Worm (Caenorhabditis elegans) whole organism, L2 larva: ENCODE data around the gene cutl-2.
A peak's percentile ranks its signal among the peaks of the same experiment; 100 is the strongest.

Experiments used
- C34F6.9 ChIP-seq: fragments of 150-350 bp; optimal IDR thresholded peaks from 2 replicates; lab custom pipeline; 2014; ENCODE audit warnings: missing biosample characterization, missing genetic modification characterization
- F13H6.1 ChIP-seq: sonication (generic microtip); optimal IDR thresholded peaks from 2 replicates; lab custom pipeline; 2016; ENCODE audit warnings: missing genetic modification characterization, missing compliant biosample characterization
- R02D3.7 ChIP-seq: fragments of 150-350 bp; optimal IDR thresholded peaks from 2 replicates; lab custom pipeline; 2014; ENCODE audit warnings: missing biosample characterization, missing genetic modification characterization
- Y55F3AM.14 ChIP-seq: fragments of 200-800 bp; sonication (Bioruptor generic); optimal IDR thresholded peaks from 2 replicates; lab custom pipeline; 2018; ENCODE audit warnings: mild to moderate bottlenecking, missing genetic modification characterization, missing compliant biosample characterization
- ZK546.5 ChIP-seq: sonication (generic microtip); optimal IDR thresholded peaks from 2 replicates; lab custom pipeline; 2017; ENCODE audit warnings: missing biosample characterization, missing genetic modification characterization
- alr-1 ChIP-seq: fragments of 150-350 bp; optimal IDR thresholded peaks from 2 replicates; lab custom pipeline; 2014; ENCODE audit warnings: missing biosample characterization, missing genetic modification characterization
- aly-2 ChIP-seq: fragments of 150-350 bp; optimal IDR thresholded peaks from 2 replicates; lab custom pipeline; 2014; ENCODE audit warnings: missing biosample characterization, missing genetic modification characterization
- ama-1 ChIP-seq: fragments of 150-350 bp; optimal IDR thresholded peaks from 2 replicates; lab custom pipeline; 2018; ENCODE audit warnings: inconsistent platforms
- ceh-16 ChIP-seq: fragments of 150-350 bp; optimal IDR thresholded peaks from 2 replicates; lab custom pipeline; 2014; ENCODE audit warnings: missing biosample characterization, missing genetic modification characterization
- ceh-82 ChIP-seq: fragments of 150-350 bp; optimal IDR thresholded peaks from 2 replicates; lab custom pipeline; 2014; ENCODE audit warnings: missing biosample characterization, missing genetic modification characterization
- crh-2 ChIP-seq: sonication (generic microtip); optimal IDR thresholded peaks from 2 replicates; lab custom pipeline; 2017; ENCODE audit warnings: missing biosample characterization, missing genetic modification characterization
- egl-27 ChIP-seq: sonication (generic microtip); optimal IDR thresholded peaks from 3 replicates; lab custom pipeline; 2017; ENCODE audit warnings: missing biosample characterization, missing genetic modification reagents, missing genetic modification characterization
- elt-1 ChIP-seq: fragments of 150-350 bp; optimal IDR thresholded peaks from 2 replicates; lab custom pipeline; 2014; ENCODE audit warnings: missing biosample characterization, missing genetic modification characterization
- elt-3 ChIP-seq: sonication (generic microtip); optimal IDR thresholded peaks from 2 replicates; lab custom pipeline; 2017; ENCODE audit warnings: missing biosample characterization, missing genetic modification characterization
- fos-1 ChIP-seq: fragments of 150-350 bp; optimal IDR thresholded peaks from 2 replicates; lab custom pipeline; 2014; ENCODE audit warnings: missing biosample characterization, missing genetic modification characterization
- gmeb-1 ChIP-seq: fragments of 150-350 bp; optimal IDR thresholded peaks from 2 replicates; lab custom pipeline; 2014; ENCODE audit warnings: missing biosample characterization, missing genetic modification characterization
- lin-13 ChIP-seq: fragments of 150-350 bp; optimal IDR thresholded peaks from 2 replicates; lab custom pipeline; 2014; ENCODE audit warnings: missing biosample characterization, missing genetic modification reagents, missing genetic modification characterization
- lsy-2 ChIP-seq, 2 experiments: fragments of 150-350 bp in 1 of 2; sonication (generic microtip) in 1 of 2; optimal IDR thresholded peaks; 2 replicates each; lab custom pipeline; 2014 to 2017; ENCODE audit warnings: missing biosample characterization in 2 of 2, missing genetic modification characterization in 2 of 2
- mdl-1 ChIP-seq, 2 experiments: fragments of 150-350 bp in 1 of 2; sonication (generic microtip) in 1 of 2; optimal IDR thresholded peaks; 2 replicates each; lab custom pipeline; 2017; ENCODE audit warnings: missing biosample characterization in 2 of 2, missing genetic modification characterization in 2 of 2
- nhr-10 ChIP-seq: sonication (generic microtip); optimal IDR thresholded peaks from 2 replicates; lab custom pipeline; 2017; ENCODE audit warnings: missing biosample characterization, missing genetic modification characterization
- nhr-11 ChIP-seq: fragments of 150-350 bp; optimal IDR thresholded peaks from 2 replicates; lab custom pipeline; 2014; ENCODE audit warnings: missing biosample characterization, missing genetic modification characterization
- nhr-12 ChIP-seq: fragments of 150-350 bp; optimal IDR thresholded peaks from 2 replicates; lab custom pipeline; 2014; ENCODE audit warnings: missing biosample characterization, missing genetic modification characterization
- nhr-129 ChIP-seq: fragments of 150-350 bp; optimal IDR thresholded peaks from 2 replicates; lab custom pipeline; 2014; ENCODE audit warnings: missing biosample characterization, missing genetic modification characterization
- nhr-237 ChIP-seq: fragments of 150-350 bp; optimal IDR thresholded peaks from 2 replicates; lab custom pipeline; 2014; ENCODE audit warnings: missing biosample characterization, missing genetic modification characterization
- nhr-25 ChIP-seq: fragments of 150-350 bp; sonication (generic microtip); optimal IDR thresholded peaks from 3 replicates; lab custom pipeline; 2014; ENCODE audit warnings: missing biosample characterization, missing genetic modification characterization
- nhr-6 ChIP-seq: fragments of 150-350 bp; optimal IDR thresholded peaks from 2 replicates; lab custom pipeline; 2014; ENCODE audit warnings: missing biosample characterization, missing genetic modification characterization
- nhr-77 ChIP-seq: fragments of 150-350 bp; optimal IDR thresholded peaks from 2 replicates; lab custom pipeline; 2014; ENCODE audit warnings: missing biosample characterization, missing genetic modification characterization
- sma-3 ChIP-seq: sonication (generic microtip); optimal IDR thresholded peaks from 2 replicates; lab custom pipeline; 2016; ENCODE audit warnings: missing genetic modification reagents, missing genetic modification characterization, missing compliant biosample characterization
- sma-9 ChIP-seq, 2 experiments: fragments of 150-350 bp in 1 of 2; sonication (generic microtip) in 1 of 2; optimal IDR thresholded peaks; 2 replicates each; lab custom pipeline; 2014 to 2016; ENCODE audit warnings: missing genetic modification characterization in 2 of 2, mild to moderate bottlenecking in 1 of 2, missing biosample characterization in 1 of 2, missing compliant biosample characterization in 1 of 2, missing genetic modification reagents in 1 of 2, moderate library complexity in 1 of 2
- snpc-4 ChIP-seq: fragments of 150-350 bp; optimal IDR thresholded peaks from 2 replicates; lab custom pipeline; 2014; ENCODE audit warnings: missing biosample characterization, missing genetic modification characterization
- unc-62 ChIP-seq: fragments of 150-350 bp; optimal IDR thresholded peaks from 2 replicates; lab custom pipeline; 2014; ENCODE audit warnings: missing biosample characterization, missing genetic modification reagents, missing genetic modification characterization
- zag-1 ChIP-seq: fragments of 150-350 bp; optimal IDR thresholded peaks from 2 replicates; lab custom pipeline; 2014; ENCODE audit warnings: missing biosample characterization, missing genetic modification characterization
- ztf-1 ChIP-seq: fragments of 200-800 bp; sonication (Bioruptor generic); conservative IDR thresholded peaks from 2 replicates; pipeline ENCODE4 v1.3.6; 2022; ENCODE audit warnings: missing genetic modification characterization, missing compliant biosample characterization
- ztf-11 ChIP-seq: sonication (generic microtip); optimal IDR thresholded peaks from 2 replicates; lab custom pipeline; 2017; ENCODE audit warnings: missing biosample characterization, missing genetic modification characterization
- ztf-4 ChIP-seq: fragments of 150-350 bp; optimal IDR thresholded peaks from 2 replicates; lab custom pipeline; 2014; ENCODE audit warnings: missing biosample characterization, missing genetic modification characterization

The cutl-2 gene

DNA sequence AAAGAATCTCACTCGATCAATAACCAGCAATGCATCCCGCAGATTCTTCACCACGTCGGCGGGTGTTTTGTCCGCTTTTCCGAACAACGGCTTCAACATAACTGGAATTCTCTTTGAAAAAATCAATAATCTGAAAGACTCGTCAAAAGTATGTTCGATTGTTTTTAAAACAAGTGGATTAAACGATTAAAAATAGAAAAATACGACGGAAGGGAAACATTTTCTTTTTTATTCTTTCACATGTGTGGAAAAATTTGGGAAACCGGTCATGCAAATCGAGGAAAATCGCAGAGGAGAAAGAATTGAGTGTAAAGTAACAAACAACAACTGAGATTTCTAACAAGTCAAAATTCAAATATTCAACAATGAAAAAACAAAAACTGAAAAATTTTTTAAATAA lies 20.9 kb downstream of the cutl-2 start, which contains the start of gene mop-25.2:
Gene mop-25.2 (minus strand): TSS at position 101 of the 400 bp plus-strand sequence.
- TF ChIP-seq nhr-11 (tag; lab: Kevin White, UChicago) (no peak), nhr-237 (tag; lab: Kevin White, UChicago) (no peak), snpc-4 (tag; lab: Kevin White, UChicago) (no peak), lin-13 (GFP tag; lab: Kevin White, UChicago) (no peak)

DNA sequence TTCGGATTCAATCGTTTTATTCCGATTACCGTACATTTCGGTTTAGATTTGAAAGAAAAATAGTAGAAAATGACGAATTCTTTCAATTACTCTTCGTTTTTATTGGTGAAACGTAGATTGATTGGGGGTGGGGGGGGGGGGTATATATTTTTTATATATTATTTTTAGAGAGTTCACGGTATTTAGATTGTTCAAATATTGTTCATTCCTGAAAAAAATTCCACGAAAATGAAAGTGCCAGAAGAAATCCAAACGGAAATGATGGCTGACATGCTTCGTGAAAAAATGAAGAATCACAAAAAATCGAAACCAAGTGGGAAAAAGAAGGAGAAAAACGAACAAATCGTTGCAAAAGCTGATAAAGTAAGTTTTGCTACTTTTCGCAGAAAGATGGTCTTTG lies 24.1 kb downstream of the cutl-2 start, which contains the start of the genes Y53C12A.8 and Y53C12A.7:
Gene Y53C12A.8 (minus strand): TSS at position 101 of the 400 bp plus-strand sequence.
Gene Y53C12A.7 (plus strand): TSS at position 181 of the 400 bp plus-strand sequence.
- TF ChIP-seq nhr-129, result no peak
- TF ChIP-seq Y55F3AM.14, result no peak
- no peak for TF ChIP-seq gmeb-1 (tag; lab: Kevin White, UChicago)
- no peak for TF ChIP-seq R02D3.7
- no peak for TF ChIP-seq unc-62 (GFP tag; lab: Kevin White, UChicago)
- no peak for TF ChIP-seq ZK546.5 (tag; lab: Kevin White, UChicago)
- no peak for TF ChIP-seq crh-2 (tag; lab: Kevin White, UChicago)
- no peak for TF ChIP-seq ama-1
- TF ChIP-seq alr-1 (tag; lab: Kevin White, UChicago), result no peak
- TF ChIP-seq nhr-10 (tag; lab: Kevin White, UChicago), result no peak
- no peak for TF ChIP-seq lsy-2 (tag; optimal IDR thresholded peaks at IDR 0.05; lab: Kevin White, UChicago)
- TF ChIP-seq fos-1 (tag; lab: Kevin White, UChicago), result no peak
- TF ChIP-seq, all 48 proteins: peak for 0

DNA sequence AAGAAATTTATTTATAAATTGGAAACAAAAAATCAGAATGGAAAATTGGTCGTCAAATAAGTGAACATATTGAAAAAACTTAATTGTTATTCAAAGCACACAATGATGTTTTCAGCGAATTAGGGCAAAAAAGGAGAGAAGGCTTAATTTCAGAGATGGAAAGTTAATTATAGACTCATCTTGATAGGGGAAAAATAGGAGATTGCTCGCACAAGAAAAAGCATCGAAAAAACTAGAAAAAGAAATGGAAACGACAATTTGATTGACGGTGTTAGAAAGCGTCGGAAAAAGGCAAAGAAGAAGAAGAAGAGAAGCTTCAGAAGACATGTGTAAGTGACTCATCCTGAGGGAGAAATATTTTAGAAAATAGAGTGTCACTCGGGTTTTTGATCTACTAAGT lies 28.5 kb downstream of the cutl-2 start:
- no peak for TF ChIP-seq F13H6.1 (tag; lab: Kevin White, UChicago)
- peak in 1 of 2 experiments; percentile 30 for TF ChIP-seq lsy-2 (tag; optimal IDR thresholded peaks at IDR 0.05; lab: Kevin White, UChicago)
- no peak for TF ChIP-seq aly-2 (tag; lab: Kevin White, UChicago)
- TF ChIP-seq zag-1 (tag; lab: Kevin White, UChicago), result peak; percentile 7
- peak; percentile 15 for TF ChIP-seq sma-9 (GFP tag; optimal IDR thresholded peaks at IDR 0.05; lab: Kevin White, UChicago)
- TF ChIP-seq sma-9 (tag; optimal IDR thresholded peaks at IDR 0.05; lab: Kevin White, UChicago), result no peak

DNA sequence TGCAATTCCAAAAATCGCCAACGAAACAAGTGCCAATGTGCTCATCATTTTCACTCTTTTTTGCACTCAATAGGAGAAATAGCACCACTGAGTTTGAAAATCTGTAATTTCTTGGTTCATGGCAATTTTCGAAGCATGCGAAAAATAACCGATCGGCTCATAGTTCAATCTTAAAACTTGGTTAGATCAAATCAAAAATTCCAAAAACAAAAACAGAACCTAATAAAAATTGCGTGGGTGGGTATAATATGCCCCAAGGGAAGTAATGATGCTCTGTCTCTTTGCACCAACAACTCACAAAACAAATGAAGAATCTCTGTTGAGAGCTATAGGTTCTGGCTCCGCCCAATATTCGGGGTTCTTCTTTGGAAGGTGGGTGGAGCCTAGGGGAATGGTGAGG lies 32.6 kb downstream of the cutl-2 start, which contains the start of gene nlp-11:
Gene nlp-11 (minus strand): TSS at position 101 of the 400 bp plus-strand sequence.
- TF ChIP-seq nhr-77 (tag; lab: Kevin White, UChicago) (no peak), nhr-11 (tag; lab: Kevin White, UChicago) (no peak), ZK546.5 (tag; lab: Kevin White, UChicago) (no peak), sma-9 (GFP tag; optimal IDR thresholded peaks at IDR 0.05; lab: Kevin White, UChicago) (no peak), sma-9 (tag; optimal IDR thresholded peaks at IDR 0.05; lab: Kevin White, UChicago) (no peak), F13H6.1 (tag; lab: Kevin White, UChicago) (no peak)

DNA sequence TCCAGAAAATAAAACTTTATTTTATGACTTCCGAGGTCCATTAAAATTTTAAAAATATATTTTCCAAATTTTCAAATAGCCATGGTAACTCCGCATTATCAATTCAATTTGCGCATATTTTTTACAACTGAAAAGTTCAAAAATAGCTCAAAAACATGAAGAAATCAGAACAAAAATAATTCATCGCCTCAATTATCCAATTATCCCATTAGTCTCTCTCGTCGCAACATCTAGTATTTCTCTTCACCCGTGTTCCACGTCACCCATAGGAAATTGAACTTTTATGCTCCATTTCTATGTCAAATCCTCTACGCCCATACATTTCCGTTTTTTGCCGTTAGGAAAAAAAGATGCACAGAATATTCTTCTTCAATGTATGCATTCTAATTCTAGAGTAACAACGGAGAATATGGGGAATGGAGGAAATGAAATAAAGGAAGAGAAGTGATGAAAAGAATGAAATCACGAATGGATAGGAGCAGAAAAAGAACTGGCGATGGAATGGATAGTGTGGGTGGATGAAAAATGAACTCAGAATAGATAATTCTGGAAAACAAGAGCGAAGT lies 34.3 kb downstream of the cutl-2 start:
- TF ChIP-seq unc-62 (GFP tag; lab: Kevin White, UChicago) (no peak), ztf-1 (no peak), lsy-2 (tag; optimal IDR thresholded peaks at IDR 0.05; lab: Kevin White, UChicago) (peak in 1 of 2 experiments; percentile 10), nhr-25 (no peak), elt-3 (tag; lab: Kevin White, UChicago) (no peak), C34F6.9 (tag; lab: Kevin White, UChicago) (peak; percentile 21), R02D3.7 (no peak), ztf-11 (tag; lab: Kevin White, UChicago) (no peak), egl-27 (tag; lab: Kevin White, UChicago) (peak; percentile 33), elt-1 (tag; lab: Kevin White, UChicago) (no peak), ztf-4 (tag; lab: Kevin White, UChicago) (no peak), fos-1 (tag; lab: Kevin White, UChicago) (no peak), zag-1 (tag; lab: Kevin White, UChicago) (no peak), sma-3 (GFP tag; lab: Kevin White, UChicago) (no peak), ama-1 (no peak), ceh-82 (tag; lab: Kevin White, UChicago) (no peak), crh-2 (tag; lab: Kevin White, UChicago) (peak; percentile 48), gmeb-1 (tag; lab: Kevin White, UChicago) (no peak), nhr-6 (no peak), mdl-1 (tag; optimal IDR thresholded peaks at IDR 0.05; lab: Kevin White, UChicago) (no peak), nhr-12 (tag; lab: Kevin White, UChicago) (no peak), ceh-16 (tag; lab: Kevin White, UChicago) (no peak), sma-9 (GFP tag; optimal IDR thresholded peaks at IDR 0.05; lab: Kevin White, UChicago) (peak; percentile 9), sma-9 (tag; optimal IDR thresholded peaks at IDR 0.05; lab: Kevin White, UChicago) (no peak), nhr-237 (tag; lab: Kevin White, UChicago) (no peak)
